Worm (Caenorhabditis elegans) whole organism, L2 larva: ENCODE measurements around the gene cki-1.

Experiments
- C34F6.9 ChIP-seq: fragments of 150-350 bp; optimal IDR thresholded peaks from 2 replicates; lab custom pipeline; 2014; ENCODE audit warnings: missing biosample characterization, missing genetic modification characterization
- Y55F3AM.14 ChIP-seq: fragments of 200-800 bp; sonication (Bioruptor generic); optimal IDR thresholded peaks from 2 replicates; lab custom pipeline; 2018; ENCODE audit warnings: mild to moderate bottlenecking, missing genetic modification characterization, missing compliant biosample characterization
- aly-2 ChIP-seq: fragments of 150-350 bp; optimal IDR thresholded peaks from 2 replicates; lab custom pipeline; 2014; ENCODE audit warnings: missing biosample characterization, missing genetic modification characterization
- ama-1 ChIP-seq: fragments of 150-350 bp; optimal IDR thresholded peaks from 2 replicates; lab custom pipeline; 2018; ENCODE audit warnings: inconsistent platforms
- blmp-1 ChIP-seq: sonication (generic microtip); optimal IDR thresholded peaks from 2 replicates; lab custom pipeline; 2017; ENCODE audit warnings: missing genetic modification characterization, mild to moderate bottlenecking, missing compliant biosample characterization, antibody characterized with exemption, moderate library complexity; ENCODE audit not compliant: insufficient read depth
- ceh-16 ChIP-seq: fragments of 150-350 bp; optimal IDR thresholded peaks from 2 replicates; lab custom pipeline; 2014; ENCODE audit warnings: missing biosample characterization, missing genetic modification characterization
- ceh-82 ChIP-seq: fragments of 150-350 bp; optimal IDR thresholded peaks from 2 replicates; lab custom pipeline; 2014; ENCODE audit warnings: missing biosample characterization, missing genetic modification characterization
- crh-2 ChIP-seq: sonication (generic microtip); optimal IDR thresholded peaks from 2 replicates; lab custom pipeline; 2017; ENCODE audit warnings: missing biosample characterization, missing genetic modification characterization
- dmd-4 ChIP-seq: sonication (generic microtip); optimal IDR thresholded peaks from 2 replicates; lab custom pipeline; 2017; ENCODE audit warnings: missing biosample characterization, missing genetic modification characterization
- elt-1 ChIP-seq: fragments of 150-350 bp; optimal IDR thresholded peaks from 2 replicates; lab custom pipeline; 2014; ENCODE audit warnings: missing biosample characterization, missing genetic modification characterization
- elt-3 ChIP-seq: sonication (generic microtip); optimal IDR thresholded peaks from 2 replicates; lab custom pipeline; 2017; ENCODE audit warnings: missing biosample characterization, missing genetic modification characterization
- fos-1 ChIP-seq: fragments of 150-350 bp; optimal IDR thresholded peaks from 2 replicates; lab custom pipeline; 2014; ENCODE audit warnings: missing biosample characterization, missing genetic modification characterization
- lin-11 ChIP-seq: fragments of 150-350 bp; sonication (generic microtip); optimal IDR thresholded peaks from 2 replicates; lab custom pipeline; 2014; ENCODE audit warnings: missing biosample characterization, missing genetic modification characterization, inconsistent platforms, mixed read lengths
- lin-13 ChIP-seq: fragments of 150-350 bp; optimal IDR thresholded peaks from 2 replicates; lab custom pipeline; 2014; ENCODE audit warnings: missing biosample characterization, missing genetic modification reagents, missing genetic modification characterization
- lin-39 ChIP-seq: fragments of 150-350 bp; optimal IDR thresholded peaks from 2 replicates; lab custom pipeline; 2014; ENCODE audit warnings: missing biosample characterization, missing genetic modification reagents, missing genetic modification characterization
- lsy-2 ChIP-seq, 2 experiments: fragments of 150-350 bp in 1 of 2; sonication (generic microtip) in 1 of 2; optimal IDR thresholded peaks; 2 replicates each; lab custom pipeline; 2014 to 2017; ENCODE audit warnings: missing biosample characterization in 2 of 2, missing genetic modification characterization in 2 of 2
- mdl-1 ChIP-seq, 2 experiments: fragments of 150-350 bp in 1 of 2; sonication (generic microtip) in 1 of 2; optimal IDR thresholded peaks; 2 replicates each; lab custom pipeline; 2017; ENCODE audit warnings: missing biosample characterization in 2 of 2, missing genetic modification characterization in 2 of 2
- nhr-11 ChIP-seq: fragments of 150-350 bp; optimal IDR thresholded peaks from 2 replicates; lab custom pipeline; 2014; ENCODE audit warnings: missing biosample characterization, missing genetic modification characterization
- nhr-12 ChIP-seq: fragments of 150-350 bp; optimal IDR thresholded peaks from 2 replicates; lab custom pipeline; 2014; ENCODE audit warnings: missing biosample characterization, missing genetic modification characterization
- nhr-129 ChIP-seq: fragments of 150-350 bp; optimal IDR thresholded peaks from 2 replicates; lab custom pipeline; 2014; ENCODE audit warnings: missing biosample characterization, missing genetic modification characterization
- nhr-237 ChIP-seq: fragments of 150-350 bp; optimal IDR thresholded peaks from 2 replicates; lab custom pipeline; 2014; ENCODE audit warnings: missing biosample characterization, missing genetic modification characterization
- nhr-25 ChIP-seq: fragments of 150-350 bp; sonication (generic microtip); optimal IDR thresholded peaks from 3 replicates; lab custom pipeline; 2014; ENCODE audit warnings: missing biosample characterization, missing genetic modification characterization
- nhr-77 ChIP-seq: fragments of 150-350 bp; optimal IDR thresholded peaks from 2 replicates; lab custom pipeline; 2014; ENCODE audit warnings: missing biosample characterization, missing genetic modification characterization
- sem-4 ChIP-seq: fragments of 150-350 bp; optimal IDR thresholded peaks from 2 replicates; lab custom pipeline; 2014; ENCODE audit warnings: missing biosample characterization, missing genetic modification reagents, missing genetic modification characterization
- sma-9 ChIP-seq, 2 experiments: fragments of 150-350 bp in 1 of 2; sonication (generic microtip) in 1 of 2; optimal IDR thresholded peaks; 2 replicates each; lab custom pipeline; 2014 to 2016; ENCODE audit warnings: missing genetic modification characterization in 2 of 2, mild to moderate bottlenecking in 1 of 2, missing biosample characterization in 1 of 2, missing compliant biosample characterization in 1 of 2, missing genetic modification reagents in 1 of 2, moderate library complexity in 1 of 2
- snpc-4 ChIP-seq: fragments of 150-350 bp; optimal IDR thresholded peaks from 2 replicates; lab custom pipeline; 2014; ENCODE audit warnings: missing biosample characterization, missing genetic modification characterization
- unc-39 ChIP-seq: fragments of 150-350 bp; optimal IDR thresholded peaks from 2 replicates; lab custom pipeline; 2014; ENCODE audit warnings: missing biosample characterization, missing genetic modification characterization
- unc-55 ChIP-seq: fragments of 150-350 bp; sonication (generic microtip); optimal IDR thresholded peaks from 3 replicates; lab custom pipeline; 2014; ENCODE audit warnings: missing biosample characterization, missing genetic modification reagents, missing genetic modification characterization
- unc-62 ChIP-seq: fragments of 150-350 bp; optimal IDR thresholded peaks from 2 replicates; lab custom pipeline; 2014; ENCODE audit warnings: missing biosample characterization, missing genetic modification reagents, missing genetic modification characterization
- ztf-1 ChIP-seq: fragments of 200-800 bp; sonication (Bioruptor generic); conservative IDR thresholded peaks from 2 replicates; pipeline ENCODE4 v1.3.6; 2022; ENCODE audit warnings: missing genetic modification characterization, missing compliant biosample characterization
- ztf-11 ChIP-seq: sonication (generic microtip); optimal IDR thresholded peaks from 2 replicates; lab custom pipeline; 2017; ENCODE audit warnings: missing biosample characterization, missing genetic modification characterization
- ztf-4 ChIP-seq: fragments of 150-350 bp; optimal IDR thresholded peaks from 2 replicates; lab custom pipeline; 2014; ENCODE audit warnings: missing biosample characterization, missing genetic modification characterization

Gene cki-1

ce11 chrII:7810869-7811543 is at the start of gene cki-1:
cki-1 (plus strand) TSS chrII:7811240.
- TF ChIP-seq lin-13 (GFP tag; lab: Kevin White, UChicago): no peak
- no peak for TF ChIP-seq sma-9 (GFP tag; optimal IDR thresholded peaks at IDR 0.05; lab: Kevin White, UChicago)
- no peak for TF ChIP-seq sma-9 (tag; optimal IDR thresholded peaks at IDR 0.05; lab: Kevin White, UChicago)
- TF ChIP-seq lin-39: no peak
- TF ChIP-seq ztf-4 (tag; lab: Kevin White, UChicago): no peak
- no peak for TF ChIP-seq fos-1
- TF ChIP-seq crh-2 (tag; lab: Kevin White, UChicago): no peak

- no peak for TF ChIP-seq Y55F3AM.14 (GFP tag; lab: Kevin White, UChicago)
- TF ChIP-seq sem-4 (tag; lab: Kevin White, UChicago): no peak
- no peak for TF ChIP-seq nhr-11 (tag; lab: Kevin White, UChicago)
- TF ChIP-seq nhr-237 (tag; lab: Kevin White, UChicago): no peak
- TF ChIP-seq, all 48 proteins: peak for 0
Observed at ce11 chrII:7761440-7761839, 49.6 kb upstream of the cki-1 start, which contains the start of gene B0228.8. B0228.8 (minus strand) TSS chrII:7761540.

DNA sequence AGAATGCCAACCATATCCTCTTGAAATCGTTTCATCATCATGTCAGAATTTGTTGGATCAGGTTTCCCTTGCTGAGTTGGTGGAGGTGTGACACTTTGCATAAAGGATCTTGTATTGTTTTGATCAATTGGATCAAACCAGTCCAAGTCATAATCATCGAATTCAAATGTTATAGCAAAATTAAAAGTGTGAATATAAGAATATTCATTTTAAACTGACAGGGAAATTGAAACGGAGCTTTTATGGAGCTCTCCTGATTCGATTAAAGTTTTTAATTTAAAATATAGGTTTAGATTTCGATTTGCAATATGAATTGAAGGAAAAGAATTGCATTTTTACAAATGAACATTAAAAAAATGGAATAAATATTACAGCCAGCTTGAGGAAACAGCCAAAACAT is 47.5 kb upstream of the cki-1 start, which contains the start of gene B0228.9:
Gene B0228.9 (minus strand): TSS at position 101 of the 400 bp plus-strand sequence.
- TF ChIP-seq ztf-1 (GFP tag; lab: Robert Waterston, UW): no peak
- no peak for TF ChIP-seq ama-1
- no peak for TF ChIP-seq elt-1 (tag; lab: Kevin White, UChicago)
- TF ChIP-seq elt-3 (tag; lab: Kevin White, UChicago): no peak
- TF ChIP-seq nhr-129 (tag; lab: Kevin White, UChicago): no peak
- no peak for TF ChIP-seq crh-2 (tag; lab: Kevin White, UChicago)
- no peak for TF ChIP-seq dmd-4 (tag; lab: Kevin White, UChicago)
- TF ChIP-seq lin-11 (tag; lab: Kevin White, UChicago): no peak
- no peak for TF ChIP-seq nhr-12
- no peak for TF ChIP-seq unc-39 (tag; lab: Kevin White, UChicago)
- TF ChIP-seq unc-62: no peak
- no peak for TF ChIP-seq lsy-2 (tag; optimal IDR thresholded peaks at IDR 0.05; lab: Kevin White, UChicago)
- no peak for TF ChIP-seq C34F6.9 (tag; lab: Kevin White, UChicago)
- no peak for TF ChIP-seq ceh-16 (tag; lab: Kevin White, UChicago)
- TF ChIP-seq lin-13 (GFP tag; lab: Kevin White, UChicago): no peak
- TF ChIP-seq ztf-11 (tag; lab: Kevin White, UChicago): no peak
- TF ChIP-seq snpc-4 (tag; lab: Kevin White, UChicago): no peak
- TF ChIP-seq nhr-77 (tag; lab: Kevin White, UChicago): no peak

DNA sequence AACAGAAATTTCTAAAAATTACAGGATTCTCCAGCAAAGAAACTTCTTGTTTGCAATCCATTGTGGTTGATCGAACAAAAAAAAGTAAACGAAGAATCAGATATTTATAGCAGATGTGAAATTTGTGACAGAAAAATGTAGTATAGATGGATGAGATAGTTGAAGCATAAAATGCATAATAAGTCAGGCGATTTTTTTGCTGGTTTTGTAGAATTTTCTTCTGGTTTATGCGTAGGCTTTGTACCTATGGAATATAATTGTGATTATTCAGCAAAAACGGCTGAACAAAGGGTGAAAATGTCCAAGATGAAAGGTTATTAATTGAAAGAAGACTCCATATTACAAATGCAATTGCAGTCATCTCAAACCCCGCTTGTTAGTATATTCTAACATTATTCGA is 45.6 kb upstream of the cki-1 start, which contains the start of gene srh-39:
Gene srh-39 (minus strand): TSS at position 101 of the 400 bp plus-strand sequence.
- TF ChIP-seq ama-1 (no peak), nhr-25 (tag; lab: Kevin White, UChicago) (no peak), lin-39 (no peak), sem-4 (tag; lab: Kevin White, UChicago) (no peak), unc-55 (no peak), aly-2 (tag; lab: Kevin White, UChicago) (no peak), nhr-11 (tag; lab: Kevin White, UChicago) (no peak), C34F6.9 (tag; lab: Kevin White, UChicago) (no peak), blmp-1 (tag; lab: Kevin White, UChicago) (no peak), ztf-4 (tag; lab: Kevin White, UChicago) (no peak), Y55F3AM.14 (GFP tag; lab: Kevin White, UChicago) (no peak), mdl-1 (tag; optimal IDR thresholded peaks at IDR 0.05; lab: Kevin White, UChicago) (no peak), ceh-82 (no peak), dmd-4 (tag; lab: Kevin White, UChicago) (no peak), snpc-4 (tag; lab: Kevin White, UChicago) (no peak), ztf-1 (GFP tag; lab: Robert Waterston, UW) (no peak)

DNA sequence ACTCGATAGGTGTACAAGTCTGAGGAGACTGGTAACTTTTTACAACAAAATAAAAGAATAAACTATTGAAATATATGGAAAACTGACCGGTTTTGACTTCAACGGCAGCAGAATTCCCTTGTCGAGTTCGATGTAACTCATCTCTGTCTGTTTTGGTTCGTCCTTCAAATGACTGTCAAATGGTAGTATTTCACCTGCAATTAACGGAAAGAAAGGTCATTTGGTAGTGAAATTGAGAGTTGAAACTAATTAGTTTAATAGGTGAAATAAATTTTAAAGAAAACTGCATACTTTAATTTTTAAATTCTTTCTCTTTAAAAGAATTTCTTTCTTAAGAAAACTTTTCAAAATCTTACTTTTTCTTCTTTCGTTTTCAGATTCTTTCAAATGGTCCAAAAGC is 41.8 kb upstream of the cki-1 start:
- TF ChIP-seq nhr-11 (tag; lab: Kevin White, UChicago) (no peak), ztf-11 (tag; lab: Kevin White, UChicago) (no peak), unc-39 (tag; lab: Kevin White, UChicago) (no peak), nhr-25 (tag; lab: Kevin White, UChicago) (peak; percentile 37)
